Fruit fly (Drosophila melanogaster) whole organism, embryonic: ENCODE results near the gene CG10628.

ENCODE experiments used
- Ada2b ChIP-seq: fragments of 200-800 bp; sonication (Bioruptor generic); IDR thresholded peaks from 2 replicates; pipeline ENCODE4 v1.3.6; 2022; ENCODE audit warnings: missing biosample characterization, missing genetic modification characterization
- CG10321 ChIP-seq: fragments of 200-800 bp; sonication (Bioruptor generic); IDR thresholded peaks from 2 replicates; pipeline ENCODE4 v1.3.6; 2022; ENCODE audit warnings: missing biosample characterization, missing genetic modification characterization
- CG10366 ChIP-seq: fragments of 200-800 bp; sonication (Bioruptor generic); IDR thresholded peaks from 2 replicates; pipeline ENCODE4 v1.3.6; 2022; ENCODE audit warnings: missing biosample characterization, missing genetic modification characterization
- CG11456 ChIP-seq: fragments of 200-800 bp; sonication (Bioruptor generic); IDR thresholded peaks from 3 replicates; pipeline ENCODE4 v1.3.6; 2022; ENCODE audit warnings: missing biosample characterization, missing genetic modification characterization
- CG11723 ChIP-seq: fragments of 200-800 bp; sonication (Bioruptor generic); optimal IDR thresholded peaks from 2 replicates; lab custom pipeline; 2017; ENCODE audit warnings: missing biosample characterization, mild to moderate bottlenecking, missing genetic modification characterization
- CG16863 ChIP-seq: fragments of 200-800 bp; sonication (Bioruptor generic); optimal IDR thresholded peaks from 3 replicates; lab custom pipeline; 2016; ENCODE audit warnings: missing biosample characterization, missing genetic modification characterization
- CG17186 ChIP-seq: fragments of 200-800 bp; sonication (Bioruptor generic); optimal IDR thresholded peaks from 3 replicates; lab custom pipeline; 2017; ENCODE audit warnings: missing biosample characterization, missing genetic modification reagents, missing genetic modification characterization
- CG18599 ChIP-seq: fragments of 200-800 bp; sonication (Bioruptor generic); optimal IDR thresholded peaks from 3 replicates; lab custom pipeline; 2017; ENCODE audit warnings: missing biosample characterization, missing genetic modification characterization, mild to moderate bottlenecking, moderate library complexity, missing genetic modification reagents
- CG2120 ChIP-seq: fragments of 200-800 bp; sonication (Bioruptor generic); optimal IDR thresholded peaks from 3 replicates; lab custom pipeline; 2016; ENCODE audit warnings: missing biosample characterization, missing genetic modification characterization
- CG31441 ChIP-seq: fragments of 200-800 bp; sonication (Bioruptor generic); IDR thresholded peaks from 2 replicates; pipeline ENCODE4 v1.3.6; 2022; ENCODE audit warnings: missing biosample characterization, missing genetic modification characterization
- CG34376 ChIP-seq: fragments of 200-800 bp; sonication (Bioruptor generic); optimal IDR thresholded peaks from 2 replicates; lab custom pipeline; 2018; ENCODE audit warnings: missing biosample characterization, mild to moderate bottlenecking, missing genetic modification characterization
- CG4854 ChIP-seq: fragments of 200-800 bp; sonication (Bioruptor generic); optimal IDR thresholded peaks from 2 replicates; lab custom pipeline; 2016; ENCODE audit warnings: missing biosample characterization, missing genetic modification characterization, inconsistent platforms
- CG5953 ChIP-seq: fragments of 200-800 bp; sonication (Bioruptor generic); IDR thresholded peaks from 2 replicates; pipeline ENCODE4 v1.3.6; 2022; ENCODE audit warnings: missing biosample characterization, missing genetic modification characterization
- CG8089 ChIP-seq: fragments of 200-800 bp; sonication (Bioruptor generic); optimal IDR thresholded peaks from 3 replicates; lab custom pipeline; 2016; ENCODE audit warnings: missing biosample characterization, missing genetic modification characterization
- CG8478 ChIP-seq: fragments of >200 bp; optimal IDR thresholded peaks from 2 replicates; lab custom pipeline; 2018
- CG9609 ChIP-seq: fragments of 200-800 bp; sonication (Bioruptor generic); optimal IDR thresholded peaks from 3 replicates; lab custom pipeline; 2016; ENCODE audit warnings: missing biosample characterization, missing genetic modification characterization
- CG9727 ChIP-seq: fragments of 200-800 bp; sonication (Bioruptor generic); optimal IDR thresholded peaks from 3 replicates; lab custom pipeline; 2017; ENCODE audit warnings: missing biosample characterization, mild to moderate bottlenecking, missing genetic modification characterization
- D19B ChIP-seq: fragments of 200-800 bp; sonication (Bioruptor generic); optimal IDR thresholded peaks from 2 replicates; lab custom pipeline; 2017; ENCODE audit warnings: missing biosample characterization, mild to moderate bottlenecking, missing genetic modification characterization
- E2f1 ChIP-seq: fragments of 200-800 bp; sonication (Bioruptor generic); IDR thresholded peaks from 2 replicates; pipeline ENCODE4 v1.3.6; 2022; ENCODE audit warnings: missing biosample characterization, missing genetic modification characterization
- Fer2 ChIP-seq: fragments of 200-800 bp; sonication (Bioruptor generic); optimal IDR thresholded peaks from 2 replicates; lab custom pipeline; 2018; ENCODE audit warnings: missing biosample characterization, mild to moderate bottlenecking, missing genetic modification characterization, moderate library complexity
- Fer3 ChIP-seq: fragments of 200-800 bp; sonication (Bioruptor generic); optimal IDR thresholded peaks from 2 replicates; lab custom pipeline; 2018; ENCODE audit warnings: missing biosample characterization, mild to moderate bottlenecking, missing genetic modification characterization, moderate library complexity
- Hand ChIP-seq: fragments of 200-800 bp; sonication (Bioruptor generic); optimal IDR thresholded peaks from 2 replicates; lab custom pipeline; 2017; ENCODE audit warnings: mild to moderate bottlenecking, missing biosample characterization, missing genetic modification reagents, missing genetic modification characterization
- HmgD ChIP-seq: fragments of 200-800 bp; sonication (Bioruptor generic); optimal IDR thresholded peaks from 3 replicates; lab custom pipeline; 2016; ENCODE audit warnings: missing biosample characterization, missing genetic modification characterization
- Hsf ChIP-seq: fragments of 200-800 bp; sonication (Bioruptor generic); optimal IDR thresholded peaks from 3 replicates; lab custom pipeline; 2016; ENCODE audit warnings: missing biosample characterization, missing genetic modification characterization
- Meics ChIP-seq: fragments of 200-800 bp; sonication (Bioruptor generic); optimal IDR thresholded peaks from 2 replicates; lab custom pipeline; 2017; ENCODE audit warnings: missing biosample characterization, mild to moderate bottlenecking, missing genetic modification characterization
- Nf-YC ChIP-seq: fragments of 200-800 bp; optimal IDR thresholded peaks from 3 replicates; lab custom pipeline; 2019; ENCODE audit warnings: missing biosample characterization, mild to moderate bottlenecking, missing genetic modification characterization, moderate library complexity
- NfI ChIP-seq: fragments of 200-800 bp; sonication (Bioruptor generic); optimal IDR thresholded peaks from 3 replicates; lab custom pipeline; 2018; ENCODE audit warnings: missing biosample characterization, mild to moderate bottlenecking, missing genetic modification characterization, moderate library complexity
- Sox100B ChIP-seq: fragments of 200-800 bp; sonication (Bioruptor generic); optimal IDR thresholded peaks from 3 replicates; lab custom pipeline; 2018; ENCODE audit warnings: missing biosample characterization, mild to moderate bottlenecking, missing genetic modification characterization
- Ssrp ChIP-seq: fragments of 200-800 bp; sonication (Bioruptor generic); optimal IDR thresholded peaks from 2 replicates; lab custom pipeline; 2018; ENCODE audit warnings: missing biosample characterization, mild to moderate bottlenecking, missing genetic modification characterization, moderate library complexity
- Taf1 ChIP-seq: fragments of 200-800 bp; sonication (Bioruptor generic); IDR thresholded peaks from 2 replicates; pipeline ENCODE4 v1.3.6; 2022; ENCODE audit warnings: missing biosample characterization, missing genetic modification characterization
- cad ChIP-seq: fragments of >200 bp; optimal IDR thresholded peaks from 2 replicates; lab custom pipeline; 2017; ENCODE audit warnings: missing biosample characterization, missing genetic modification characterization
- cas ChIP-seq: fragments of 200-800 bp; sonication (Bioruptor generic); IDR thresholded peaks from 2 replicates; pipeline ENCODE4 v1.3.6; 2022; ENCODE audit warnings: missing biosample characterization, missing genetic modification characterization
- corto ChIP-seq: fragments of 200-800 bp; sonication (Bioruptor generic); optimal IDR thresholded peaks from 2 replicates; lab custom pipeline; 2016; ENCODE audit warnings: missing biosample characterization, mild to moderate bottlenecking, missing genetic modification characterization, moderate library complexity
- crp ChIP-seq, 2 experiments: fragments of 200-800 bp; sonication (Bioruptor generic); optimal IDR thresholded peaks; 2 replicates in 1 of 2; 3 replicates in 1 of 2; lab custom pipeline; 2017; ENCODE audit warnings: missing biosample characterization in 2 of 2, missing genetic modification characterization in 2 of 2, mild to moderate bottlenecking in 1 of 2, moderate library complexity in 1 of 2
- dan ChIP-seq: fragments of 200-800 bp; sonication (Bioruptor generic); IDR thresholded peaks from 2 replicates; pipeline ENCODE4 v1.3.6; 2022; ENCODE audit warnings: missing biosample characterization, missing genetic modification characterization
- dati ChIP-seq: fragments of 200-800 bp; sonication (Bioruptor generic); IDR thresholded peaks from 2 replicates; pipeline ENCODE4 v1.3.6; 2022; ENCODE audit warnings: missing biosample characterization, missing genetic modification characterization
- exex ChIP-seq: fragments of 200-800 bp; sonication (Bioruptor generic); optimal IDR thresholded peaks from 4 replicates; lab custom pipeline; 2018; ENCODE audit warnings: missing biosample characterization, mild to moderate bottlenecking, missing genetic modification characterization, moderate library complexity
- fd64A ChIP-seq: fragments of 200-800 bp; sonication (Bioruptor generic); optimal IDR thresholded peaks from 3 replicates; lab custom pipeline; 2018; ENCODE audit warnings: missing biosample characterization, mild to moderate bottlenecking, missing genetic modification characterization
- gcm2 ChIP-seq: fragments of 200-800 bp; sonication (Bioruptor generic); optimal IDR thresholded peaks from 2 replicates; lab custom pipeline; 2016; ENCODE audit warnings: missing biosample characterization, missing genetic modification characterization
- gfzf ChIP-seq: fragments of 200-800 bp; sonication (Bioruptor generic); optimal IDR thresholded peaks from 2 replicates; lab custom pipeline; 2016; ENCODE audit warnings: missing biosample characterization, mild to moderate bottlenecking, missing genetic modification characterization, moderate library complexity
- hth ChIP-seq: fragments of >200 bp; optimal IDR thresholded peaks from 2 replicates; lab custom pipeline; 2017; ENCODE audit warnings: inconsistent platforms
- inv ChIP-seq: fragments of 200-800 bp; sonication (Bioruptor generic); IDR thresholded peaks from 2 replicates; pipeline ENCODE4 v1.3.6; 2022; ENCODE audit warnings: missing biosample characterization, missing genetic modification characterization; ENCODE audit not compliant: partially characterized antibody
- nerfin-1 ChIP-seq: fragments of 200-800 bp; sonication (Bioruptor generic); optimal IDR thresholded peaks from 3 replicates; lab custom pipeline; 2019; ENCODE audit warnings: missing biosample characterization, mild to moderate bottlenecking, missing genetic modification characterization, moderate library complexity
- oc ChIP-seq: fragments of 200-800 bp; sonication (Bioruptor generic); optimal IDR thresholded peaks from 2 replicates; lab custom pipeline; 2018; ENCODE audit warnings: missing biosample characterization, mild to moderate bottlenecking, missing genetic modification characterization, moderate library complexity
- pnt ChIP-seq: fragments of 200-800 bp; sonication (Bioruptor generic); optimal IDR thresholded peaks from 3 replicates; lab custom pipeline; 2016; ENCODE audit warnings: missing biosample characterization, missing genetic modification characterization
- row ChIP-seq: fragments of 200-800 bp; sonication (Bioruptor generic); IDR thresholded peaks from 3 replicates; pipeline ENCODE4 v1.3.6; 2022; ENCODE audit warnings: missing biosample characterization, missing genetic modification characterization
- scrt ChIP-seq: fragments of 200-800 bp; sonication (Bioruptor generic); optimal IDR thresholded peaks from 2 replicates; lab custom pipeline; 2018; ENCODE audit warnings: missing biosample characterization, mild to moderate bottlenecking, missing genetic modification characterization, moderate library complexity
- tgo ChIP-seq: fragments of 200-800 bp; sonication (Bioruptor generic); IDR thresholded peaks from 3 replicates; pipeline ENCODE4 v1.3.6; 2022; ENCODE audit warnings: missing biosample characterization, missing genetic modification characterization
- unpg ChIP-seq: fragments of 200-800 bp; sonication (Bioruptor generic); optimal IDR thresholded peaks from 3 replicates; lab custom pipeline; 2018; ENCODE audit warnings: missing biosample characterization, mild to moderate bottlenecking, missing genetic modification characterization, moderate library complexity
- zf30C ChIP-seq: fragments of 200-800 bp; sonication (Bioruptor generic); optimal IDR thresholded peaks from 3 replicates; lab custom pipeline; 2018; ENCODE audit warnings: missing biosample characterization, mild to moderate bottlenecking, missing genetic modification characterization

Gene CG10628

DNA sequence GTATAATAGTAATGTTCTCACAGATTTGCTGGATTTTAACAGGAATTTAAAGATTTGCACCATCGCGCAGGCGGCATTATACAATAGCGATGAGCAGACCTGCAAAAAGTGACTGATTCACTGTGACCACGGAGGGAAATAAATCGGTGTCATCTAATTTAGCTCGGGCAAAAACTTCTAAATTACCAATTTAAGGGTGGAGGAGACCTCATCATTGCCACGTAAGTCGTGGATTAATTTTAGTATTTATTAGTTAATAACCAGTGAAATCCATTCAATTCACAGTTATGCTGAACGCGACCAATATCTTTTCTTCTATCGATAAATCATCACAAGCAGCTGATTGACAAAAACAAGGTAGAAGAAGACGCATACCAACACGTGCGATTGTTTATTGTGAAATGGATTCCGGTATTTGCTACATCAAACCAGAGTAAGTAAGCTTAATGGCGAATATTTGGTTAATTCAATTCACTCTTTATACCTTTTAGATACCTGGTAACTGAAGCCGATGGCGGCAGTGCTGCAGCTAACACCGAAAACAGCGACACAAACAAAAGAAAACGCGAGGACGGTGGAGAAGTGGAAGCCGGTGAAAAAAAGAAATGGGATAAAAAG lies at the start of gene CG10628, which contains the start of gene Dus3:
CG10628 (minus strand) TSS at position 105 of the 618 bp plus-strand sequence.
Dus3 (plus strand) TSS at position 369 of the 618 bp plus-strand sequence.
- TF ChIP-seq fd64A (GFP tag; lab: Kevin White, UChicago) (peak; percentile 67), scrt (GFP tag; lab: Kevin White, UChicago) (peak; percentile 86), CG9727 (GFP tag; lab: Kevin White, UChicago) (peak; percentile 87), Ada2b (GFP tag; lab: Robert Waterston, UW) (peak; percentile 91), CG4854 (GFP tag; lab: Kevin White, UChicago) (peak; percentile 84), inv (GFP tag; lab: Robert Waterston, UW) (peak; percentile 42; the same call in 1 of the 2 replicates), unpg (GFP tag; lab: Kevin White, UChicago) (peak; percentile 90), nerfin-1 (tag; lab: Kevin White, UChicago) (peak; percentile 96), Meics (peak; percentile 91), tgo (GFP tag; lab: Robert Waterston, UW) (peak; percentile 93), Nf-YC (tag; lab: Kevin White, UChicago) (peak; percentile 82), E2f1 (GFP tag; lab: Robert Waterston, UW) (peak; percentile 89), gfzf (GFP tag; lab: Kevin White, UChicago) (peak; percentile 17), exex (tag; lab: Kevin White, UChicago) (peak; percentile 61), gcm2 (GFP tag; lab: Kevin White, UChicago) (peak; percentile 80), Sox100B (GFP tag; lab: Kevin White, UChicago) (no peak), dan (GFP tag; lab: Robert Waterston, UW) (peak; percentile 67), CG5953 (peak; percentile 86), CG2120 (GFP tag; lab: Kevin White, UChicago) (peak; percentile 96), Fer2 (tag; lab: Kevin White, UChicago) (peak; percentile 76), CG11456 (GFP tag; lab: Robert Waterston, UW) (peak; percentile 95), cas (peak; percentile 91), CG9609 (peak; percentile 94), HmgD (peak; percentile 86), CG31441 (GFP tag; lab: Robert Waterston, UW) (peak; percentile 100), CG10366 (GFP tag; lab: Robert Waterston, UW) (peak; percentile 90), corto (peak; percentile 66), Hand (GFP tag; lab: Kevin White, UChicago) (peak; percentile 51), Hsf (peak; percentile 95), crp (GFP tag; optimal IDR thresholded peaks at IDR 0.05; lab: Kevin White, UChicago) (peak; percentile 74 to 97), CG8478 (lab: Kevin White, UChicago) (no peak), row (peak; percentile 97), CG34376 (GFP tag; lab: Kevin White, UChicago) (peak; percentile 92), CG10321 (GFP tag; lab: Robert Waterston, UW) (peak; percentile 67; the same call in 1 of the 2 replicates), pnt (GFP tag; lab: Kevin White, UChicago) (peak; percentile 90), CG8089 (GFP tag; lab: Kevin White, UChicago) (peak; percentile 78), Fer3 (tag; lab: Kevin White, UChicago) (peak; percentile 90), CG17186 (GFP tag; lab: Kevin White, UChicago) (peak; percentile 87), oc (tag; lab: Kevin White, UChicago) (peak; percentile 85), D19B (GFP tag; lab: Kevin White, UChicago) (peak; percentile 72), cad (no peak), Ssrp (tag; lab: Kevin White, UChicago) (peak; percentile 86), NfI (GFP tag; lab: Kevin White, UChicago) (peak; percentile 92), CG16863 (GFP tag; lab: Kevin White, UChicago) (peak; percentile 89), zf30C (GFP tag; lab: Kevin White, UChicago) (no peak), hth (lab: Kevin White, UChicago) (no peak), CG11723 (GFP tag; lab: Kevin White, UChicago) (peak; percentile 78), Taf1 (peak; percentile 81; the same call in 1 of the 2 replicates), dati (GFP tag; lab: Robert Waterston, UW) (0 out of 2 replicates have a peak, but pooled peaks have one; percentile 53), CG18599 (GFP tag; lab: Kevin White, UChicago) (peak; percentile 91)
